Fruit fly (Drosophila melanogaster) whole organism, embryonic: ENCODE results near the gene t-Grip84.

ENCODE experiments used
- Ada2b ChIP-seq: fragments of 200-800 bp; sonication (Bioruptor generic); IDR thresholded peaks from 2 replicates; pipeline ENCODE4 v1.3.6; 2022; ENCODE audit warnings: missing biosample characterization, missing genetic modification characterization
- CG10321 ChIP-seq: fragments of 200-800 bp; sonication (Bioruptor generic); IDR thresholded peaks from 2 replicates; pipeline ENCODE4 v1.3.6; 2022; ENCODE audit warnings: missing biosample characterization, missing genetic modification characterization
- CG10462 ChIP-seq: fragments of 200-800 bp; sonication (Bioruptor generic); optimal IDR thresholded peaks from 2 replicates; lab custom pipeline; 2016; ENCODE audit warnings: missing biosample characterization, missing genetic modification characterization
- CG12219 ChIP-seq: fragments of 200-800 bp; sonication (Bioruptor generic); optimal IDR thresholded peaks from 3 replicates; lab custom pipeline; 2018; ENCODE audit warnings: missing biosample characterization, mild to moderate bottlenecking, missing genetic modification characterization
- CG13424 ChIP-seq: fragments of 200-800 bp; sonication (Bioruptor generic); optimal IDR thresholded peaks from 2 replicates; lab custom pipeline; 2019; ENCODE audit warnings: missing biosample characterization, mild to moderate bottlenecking, missing genetic modification characterization, moderate library complexity
- CG14667 ChIP-seq: fragments of 200-800 bp; sonication (Bioruptor generic); IDR thresholded peaks from 2 replicates; pipeline ENCODE4 v1.3.6; 2022; ENCODE audit warnings: missing biosample characterization, missing genetic modification characterization
- CG16815 ChIP-seq: fragments of 200-800 bp; sonication (Bioruptor generic); optimal IDR thresholded peaks from 3 replicates; lab custom pipeline; 2017; ENCODE audit warnings: missing biosample characterization, mild to moderate bottlenecking, missing genetic modification characterization
- CG17328 ChIP-seq: fragments of 200-800 bp; sonication (Bioruptor generic); IDR thresholded peaks from 2 replicates; pipeline ENCODE4 v1.3.6; 2022; ENCODE audit warnings: missing biosample characterization, missing genetic modification characterization
- CG18011 ChIP-seq: fragments of 200-800 bp; sonication (Bioruptor generic); optimal IDR thresholded peaks from 2 replicates; lab custom pipeline; 2017; ENCODE audit warnings: missing biosample characterization, missing genetic modification characterization, mild to moderate bottlenecking, moderate library complexity, missing genotype
- CG18476 ChIP-seq: fragments of 200-800 bp; sonication (Bioruptor generic); optimal IDR thresholded peaks from 2 replicates; lab custom pipeline; 2016; ENCODE audit warnings: missing biosample characterization, mild to moderate bottlenecking, missing genetic modification characterization
- CG2712 ChIP-seq: fragments of 200-800 bp; optimal IDR thresholded peaks from 3 replicates; lab custom pipeline; 2019; ENCODE audit warnings: missing biosample characterization, mild to moderate bottlenecking, missing genetic modification characterization, moderate library complexity
- CG31365 ChIP-seq: fragments of 200-800 bp; sonication (Bioruptor generic); optimal IDR thresholded peaks from 2 replicates; lab custom pipeline; 2018; ENCODE audit warnings: missing biosample characterization, mild to moderate bottlenecking, missing genetic modification characterization
- CG7357 ChIP-seq: fragments of 200-800 bp; sonication (Bioruptor generic); IDR thresholded peaks from 3 replicates; pipeline ENCODE4 v1.3.6; 2022; ENCODE audit warnings: missing biosample characterization, missing genetic modification characterization
- CG7372 ChIP-seq: fragments of 200-800 bp; sonication (Bioruptor generic); IDR thresholded peaks from 2 replicates; pipeline ENCODE4 v1.3.6; 2022; ENCODE audit warnings: missing biosample characterization, missing genetic modification characterization
- CG7745 ChIP-seq: fragments of 200-800 bp; sonication (Bioruptor generic); optimal IDR thresholded peaks from 2 replicates; lab custom pipeline; 2018; ENCODE audit warnings: missing biosample characterization, mild to moderate bottlenecking, missing genetic modification characterization, moderate library complexity
- CG7963 ChIP-seq: fragments of 200-800 bp; sonication (Bioruptor generic); IDR thresholded peaks from 3 replicates; pipeline ENCODE4 v1.3.6; 2022; ENCODE audit warnings: missing biosample characterization, missing genetic modification characterization; ENCODE audit not compliant: partially characterized antibody
- CG8281 ChIP-seq: fragments of 200-800 bp; sonication (Bioruptor generic); optimal IDR thresholded peaks from 2 replicates; lab custom pipeline; 2018; ENCODE audit warnings: missing biosample characterization, mild to moderate bottlenecking, missing genetic modification characterization, moderate library complexity
- CG8765 ChIP-seq: fragments of 200-800 bp; sonication (Bioruptor generic); IDR thresholded peaks from 2 replicates; pipeline ENCODE4 v1.3.6; 2022; ENCODE audit warnings: missing biosample characterization, missing genetic modification characterization
- CG9817 ChIP-seq: fragments of 200-800 bp; sonication (Bioruptor generic); optimal IDR thresholded peaks from 2 replicates; lab custom pipeline; 2018; ENCODE audit warnings: missing biosample characterization, mild to moderate bottlenecking, missing genetic modification characterization, moderate library complexity
- Camta ChIP-seq: fragments of 200-800 bp; sonication (Bioruptor generic); optimal IDR thresholded peaks from 2 replicates; lab custom pipeline; 2016; ENCODE audit warnings: missing biosample characterization, missing genetic modification characterization
- Dek ChIP-seq: fragments of 200-800 bp; sonication (Bioruptor generic); optimal IDR thresholded peaks from 3 replicates; lab custom pipeline; 2019; ENCODE audit warnings: missing biosample characterization, mild to moderate bottlenecking, missing genetic modification characterization, moderate library complexity
- Doc2 ChIP-seq: fragments of 200-800 bp; sonication (Bioruptor generic); IDR thresholded peaks from 2 replicates; pipeline ENCODE4 v1.3.6; 2022; ENCODE audit warnings: missing biosample characterization, missing genetic modification characterization
- Fer2 ChIP-seq: fragments of 200-800 bp; sonication (Bioruptor generic); optimal IDR thresholded peaks from 2 replicates; lab custom pipeline; 2018; ENCODE audit warnings: missing biosample characterization, mild to moderate bottlenecking, missing genetic modification characterization, moderate library complexity
- MESR4 ChIP-seq: fragments of 200-800 bp; sonication (Bioruptor generic); optimal IDR thresholded peaks from 2 replicates; lab custom pipeline; 2018; ENCODE audit warnings: missing biosample characterization, mild to moderate bottlenecking, missing genetic modification characterization, moderate library complexity
- Max ChIP-seq: fragments of 200-800 bp; sonication (Bioruptor generic); optimal IDR thresholded peaks from 2 replicates; lab custom pipeline; 2016; ENCODE audit warnings: missing biosample characterization, mild to moderate bottlenecking, missing genetic modification characterization
- Sry-δ ChIP-seq: fragments of 200-800 bp; sonication (Bioruptor generic); optimal IDR thresholded peaks from 2 replicates; lab custom pipeline; 2016; ENCODE audit warnings: missing biosample characterization, missing genetic modification characterization
- Taf1 ChIP-seq: fragments of 200-800 bp; sonication (Bioruptor generic); IDR thresholded peaks from 2 replicates; pipeline ENCODE4 v1.3.6; 2022; ENCODE audit warnings: missing biosample characterization, missing genetic modification characterization
- Tbp ChIP-seq: fragments of >200 bp; optimal IDR thresholded peaks from 2 replicates; lab custom pipeline; 2018; ENCODE audit warnings: missing biosample characterization, missing genetic modification characterization
- Trl ChIP-seq, 3 experiments: fragments of >200 bp in 2 of 3; fragments of 200-800 bp in 1 of 3; sonication (Bioruptor generic) in 1 of 3; optimal IDR thresholded peaks; 2 replicates in 1 of 3; 3 replicates in 2 of 3; lab custom pipeline; 2016 to 2017; ENCODE audit warnings: missing biosample characterization in 1 of 3, missing genetic modification characterization in 1 of 3
- Xrp1 ChIP-seq: fragments of 200-800 bp; sonication (Bioruptor generic); IDR thresholded peaks from 2 replicates; pipeline ENCODE4 v1.3.6; 2022; ENCODE audit warnings: missing biosample characterization, missing genetic modification characterization
- bcd ChIP-seq: fragments of 200-800 bp; sonication (Bioruptor generic); optimal IDR thresholded peaks from 2 replicates; lab custom pipeline; 2017; ENCODE audit warnings: missing biosample characterization, mild to moderate bottlenecking, missing genetic modification characterization
- bowl ChIP-seq: fragments of 200-800 bp; sonication (Bioruptor generic); IDR thresholded peaks from 2 replicates; pipeline ENCODE4 v1.3.6; 2022; ENCODE audit warnings: missing biosample characterization, missing genetic modification characterization
- cato ChIP-seq: fragments of 200-800 bp; sonication (Bioruptor generic); optimal IDR thresholded peaks from 2 replicates; lab custom pipeline; 2016; ENCODE audit warnings: missing biosample characterization, missing genetic modification characterization, borderline replicate concordance
- cg ChIP-seq: fragments of 200-800 bp; sonication (Bioruptor generic); optimal IDR thresholded peaks from 3 replicates; lab custom pipeline; 2019; ENCODE audit warnings: missing biosample characterization, mild to moderate bottlenecking, missing genetic modification characterization, moderate library complexity
- chn ChIP-seq: fragments of 200-800 bp; sonication (Bioruptor generic); optimal IDR thresholded peaks from 2 replicates; lab custom pipeline; 2016; ENCODE audit warnings: missing biosample characterization, missing genetic modification characterization
- ci ChIP-seq: fragments of 200-800 bp; sonication (Bioruptor generic); IDR thresholded peaks from 3 replicates; pipeline ENCODE4 v1.3.6; 2022; ENCODE audit warnings: missing biosample characterization, missing genetic modification characterization
- dmrt11E ChIP-seq: fragments of 200-800 bp; sonication (Bioruptor generic); optimal IDR thresholded peaks from 3 replicates; lab custom pipeline; 2018; ENCODE audit warnings: missing biosample characterization, mild to moderate bottlenecking, missing genetic modification characterization, moderate library complexity
- eve ChIP-seq, 2 experiments: fragments of >200 bp; optimal IDR thresholded peaks; 2 replicates each; lab custom pipeline; 2017; ENCODE audit warnings: missing biosample characterization in 2 of 2, missing genetic modification characterization in 2 of 2
- fu2 ChIP-seq: fragments of 200-800 bp; sonication (Bioruptor generic); optimal IDR thresholded peaks from 2 replicates; lab custom pipeline; 2016; ENCODE audit warnings: missing biosample characterization, missing genetic modification characterization
- gem ChIP-seq: fragments of 200-800 bp; sonication (Bioruptor generic); optimal IDR thresholded peaks from 2 replicates; lab custom pipeline; 2019; ENCODE audit warnings: missing biosample characterization, mild to moderate bottlenecking, missing genetic modification characterization, moderate library complexity
- kay ChIP-seq: fragments of 200-800 bp; sonication (Bioruptor generic); optimal IDR thresholded peaks from 2 replicates; lab custom pipeline; 2016; ENCODE audit warnings: missing biosample characterization, missing genetic modification characterization
- lbe ChIP-seq: fragments of 200-800 bp; sonication (Bioruptor generic); optimal IDR thresholded peaks from 2 replicates; lab custom pipeline; 2016; ENCODE audit warnings: missing biosample characterization, mild to moderate bottlenecking, missing genetic modification characterization
- luna ChIP-seq: fragments of 200-800 bp; sonication (Bioruptor generic); optimal IDR thresholded peaks from 2 replicates; lab custom pipeline; 2016; ENCODE audit warnings: missing biosample characterization, missing genetic modification characterization
- mirr ChIP-seq: fragments of 200-800 bp; sonication (Bioruptor generic); optimal IDR thresholded peaks from 3 replicates; lab custom pipeline; 2018; ENCODE audit warnings: missing biosample characterization, mild to moderate bottlenecking, missing genetic modification characterization
- pb ChIP-seq: fragments of 200-800 bp; sonication (Bioruptor generic); optimal IDR thresholded peaks from 3 replicates; lab custom pipeline; 2016; ENCODE audit warnings: missing biosample characterization, missing genetic modification characterization
- phol ChIP-seq: fragments of 200-800 bp; sonication (Bioruptor generic); optimal IDR thresholded peaks from 3 replicates; lab custom pipeline; 2018; ENCODE audit warnings: missing biosample characterization, mild to moderate bottlenecking, missing genetic modification characterization, moderate library complexity
- pita ChIP-seq: fragments of 200-800 bp; sonication (Bioruptor generic); optimal IDR thresholded peaks from 2 replicates; lab custom pipeline; 2017; ENCODE audit warnings: missing biosample characterization, mild to moderate bottlenecking, missing genetic modification characterization
- sd ChIP-seq: fragments of 200-800 bp; sonication (Bioruptor generic); optimal IDR thresholded peaks from 3 replicates; lab custom pipeline; 2018; ENCODE audit warnings: missing biosample characterization, mild to moderate bottlenecking, missing genetic modification characterization, moderate library complexity
- sug ChIP-seq: fragments of 200-800 bp; optimal IDR thresholded peaks from 2 replicates; lab custom pipeline; 2019; ENCODE audit warnings: missing biosample characterization, mild to moderate bottlenecking, missing genetic modification characterization, moderate library complexity
- unpg ChIP-seq: fragments of 200-800 bp; sonication (Bioruptor generic); optimal IDR thresholded peaks from 3 replicates; lab custom pipeline; 2018; ENCODE audit warnings: missing biosample characterization, mild to moderate bottlenecking, missing genetic modification characterization, moderate library complexity
- vvl ChIP-seq: fragments of 200-800 bp; sonication (Bioruptor generic); IDR thresholded peaks from 2 replicates; pipeline ENCODE4 v1.3.6; 2022; ENCODE audit warnings: missing biosample characterization, missing genetic modification characterization
- yki ChIP-seq: fragments of >200 bp; optimal IDR thresholded peaks from 3 replicates; lab custom pipeline; 2018

Gene t-Grip84

dm6 chr3L:7614226-7614625 is 23.4 kb upstream of the t-Grip84 start (continued):
- no peak for TF ChIP-seq pita
- TF ChIP-seq dmrt11E = peak; percentile 56
- peak; percentile 55 for TF ChIP-seq lbe (GFP tag; lab: Kevin White, UChicago)
- no peak for TF ChIP-seq Fer2 (tag; lab: Kevin White, UChicago)
- TF ChIP-seq cato (GFP tag; lab: Kevin White, UChicago) = no peak
- TF ChIP-seq gem = peak; percentile 72
- no peak for TF ChIP-seq Doc2 (GFP tag; lab: Robert Waterston, UW)
- TF ChIP-seq CG16815 = peak; percentile 12
- TF ChIP-seq fu2 (GFP tag; lab: Kevin White, UChicago) = no peak
- TF ChIP-seq CG8281 (tag; lab: Kevin White, UChicago) = no peak
- TF ChIP-seq sug (tag; lab: Kevin White, UChicago) = no peak
- TF ChIP-seq Taf1 (GFP tag; lab: Robert Waterston, UW) = no peak
- peak; percentile 56 for TF ChIP-seq CG13424 (tag; lab: Kevin White, UChicago)
- TF ChIP-seq CG7963 = no peak
- TF ChIP-seq CG18476 (GFP tag; lab: Kevin White, UChicago) = no peak
- no peak for TF ChIP-seq CG18011
- peak; percentile 58; the same call in 1 of the 2 replicates for TF ChIP-seq CG7372 (GFP tag; lab: Robert Waterston, UW)
- peak; percentile 16; the same call in 1 of the 3 replicates for TF ChIP-seq CG7357 (GFP tag; lab: Robert Waterston, UW)
- no peak for TF ChIP-seq Max (GFP tag; lab: Kevin White, UChicago)
- TF ChIP-seq MESR4 (GFP tag; lab: Kevin White, UChicago) = no peak
- TF ChIP-seq bowl (GFP tag; lab: Robert Waterston, UW) = no peak
- no peak for TF ChIP-seq CG8765 (GFP tag; lab: Robert Waterston, UW)
- TF ChIP-seq mirr (GFP tag; lab: Kevin White, UChicago) = no peak
- peak; percentile 54 for TF ChIP-seq Ada2b (GFP tag; lab: Robert Waterston, UW)
- TF ChIP-seq Trl (optimal IDR thresholded peaks at IDR 0.05; lab: Kevin White, UChicago) = no peak
- TF ChIP-seq Trl (GFP tag; optimal IDR thresholded peaks at IDR 0.05; lab: Kevin White, UChicago) = no peak
- TF ChIP-seq Sry-δ (GFP tag; lab: Kevin White, UChicago) = no peak
- TF ChIP-seq CG9817 (tag; lab: Kevin White, UChicago) = peak; percentile 41
- peak; percentile 26 for TF ChIP-seq Camta (GFP tag; lab: Kevin White, UChicago)
- peak; percentile 17 for TF ChIP-seq CG12219
- no peak for TF ChIP-seq CG10462 (GFP tag; lab: Kevin White, UChicago)
- TF ChIP-seq CG31365 = no peak
- TF ChIP-seq CG7745 = no peak
- no peak for TF ChIP-seq sd (tag; lab: Kevin White, UChicago)
- TF ChIP-seq, all 482 proteins: peak for 161

dm6 chr3L:7611229-7611628 is 20.4 kb upstream of the t-Grip84 start:
- TF ChIP-seq luna (GFP tag; lab: Kevin White, UChicago) = no peak
- TF ChIP-seq vvl (GFP tag; lab: Robert Waterston, UW) = 0 out of 2 replicates have a peak, but pooled peaks have one; percentile 9
- no peak for TF ChIP-seq bcd (GFP tag; lab: Kevin White, UChicago)
- TF ChIP-seq phol (tag; lab: Kevin White, UChicago) = peak; percentile 18
- no peak for TF ChIP-seq Dek (tag; lab: Kevin White, UChicago)
- no peak for TF ChIP-seq kay (GFP tag; lab: Kevin White, UChicago)
- no peak for TF ChIP-seq Tbp
- TF ChIP-seq chn = no peak
- peak; percentile 25 for TF ChIP-seq unpg (GFP tag; lab: Kevin White, UChicago)
- no peak for TF ChIP-seq CG14667
- no peak for TF ChIP-seq CG10321
- TF ChIP-seq yki = no peak
- no peak for TF ChIP-seq eve (GFP tag; optimal IDR thresholded peaks at IDR 0.05; lab: Kevin White, UChicago)
- peak; percentile 16 for TF ChIP-seq CG2712 (tag; lab: Kevin White, UChicago)
- peak; percentile 35; the same call in 1 of the 2 replicates for TF ChIP-seq Xrp1 (GFP tag; lab: Robert Waterston, UW)
- no peak for TF ChIP-seq cg (GFP tag; lab: Kevin White, UChicago)
- no peak for TF ChIP-seq Camta (GFP tag; lab: Kevin White, UChicago)
- TF ChIP-seq ci (GFP tag; lab: Robert Waterston, UW) = 0 out of 3 replicates have a peak, but pooled peaks have one; percentile 24
- no peak for TF ChIP-seq CG17328 (GFP tag; lab: Robert Waterston, UW)
- TF ChIP-seq pb = no peak
